Worm (Caenorhabditis elegans) whole organism, L2 larva: ENCODE measurements around the gene F36A4.2.

ENCODE experiments used
- C34F6.9 ChIP-seq: fragments of 150-350 bp; optimal IDR thresholded peaks from 2 replicates; lab custom pipeline; 2014; ENCODE audit warnings: missing biosample characterization, missing genetic modification characterization
- F13H6.1 ChIP-seq: sonication (generic microtip); optimal IDR thresholded peaks from 2 replicates; lab custom pipeline; 2016; ENCODE audit warnings: missing genetic modification characterization, missing compliant biosample characterization
- Y55F3AM.14 ChIP-seq: fragments of 200-800 bp; sonication (Bioruptor generic); optimal IDR thresholded peaks from 2 replicates; lab custom pipeline; 2018; ENCODE audit warnings: mild to moderate bottlenecking, missing genetic modification characterization, missing compliant biosample characterization
- ZK546.5 ChIP-seq: sonication (generic microtip); optimal IDR thresholded peaks from 2 replicates; lab custom pipeline; 2017; ENCODE audit warnings: missing biosample characterization, missing genetic modification characterization
- ama-1 ChIP-seq: fragments of 150-350 bp; optimal IDR thresholded peaks from 2 replicates; lab custom pipeline; 2018; ENCODE audit warnings: inconsistent platforms
- blmp-1 ChIP-seq: sonication (generic microtip); optimal IDR thresholded peaks from 2 replicates; lab custom pipeline; 2017; ENCODE audit warnings: missing genetic modification characterization, mild to moderate bottlenecking, missing compliant biosample characterization, antibody characterized with exemption, moderate library complexity; ENCODE audit not compliant: insufficient read depth
- ceh-16 ChIP-seq: fragments of 150-350 bp; optimal IDR thresholded peaks from 2 replicates; lab custom pipeline; 2014; ENCODE audit warnings: missing biosample characterization, missing genetic modification characterization
- crh-2 ChIP-seq: sonication (generic microtip); optimal IDR thresholded peaks from 2 replicates; lab custom pipeline; 2017; ENCODE audit warnings: missing biosample characterization, missing genetic modification characterization
- dmd-4 ChIP-seq: sonication (generic microtip); optimal IDR thresholded peaks from 2 replicates; lab custom pipeline; 2017; ENCODE audit warnings: missing biosample characterization, missing genetic modification characterization
- elt-3 ChIP-seq: sonication (generic microtip); optimal IDR thresholded peaks from 2 replicates; lab custom pipeline; 2017; ENCODE audit warnings: missing biosample characterization, missing genetic modification characterization
- fos-1 ChIP-seq: fragments of 150-350 bp; optimal IDR thresholded peaks from 2 replicates; lab custom pipeline; 2014; ENCODE audit warnings: missing biosample characterization, missing genetic modification characterization
- lin-11 ChIP-seq: fragments of 150-350 bp; sonication (generic microtip); optimal IDR thresholded peaks from 2 replicates; lab custom pipeline; 2014; ENCODE audit warnings: missing biosample characterization, missing genetic modification characterization, inconsistent platforms, mixed read lengths
- lin-13 ChIP-seq: fragments of 150-350 bp; optimal IDR thresholded peaks from 2 replicates; lab custom pipeline; 2014; ENCODE audit warnings: missing biosample characterization, missing genetic modification reagents, missing genetic modification characterization
- lin-39 ChIP-seq: fragments of 150-350 bp; optimal IDR thresholded peaks from 2 replicates; lab custom pipeline; 2014; ENCODE audit warnings: missing biosample characterization, missing genetic modification reagents, missing genetic modification characterization
- mdl-1 ChIP-seq, 2 experiments: fragments of 150-350 bp in 1 of 2; sonication (generic microtip) in 1 of 2; optimal IDR thresholded peaks; 2 replicates each; lab custom pipeline; 2017; ENCODE audit warnings: missing biosample characterization in 2 of 2, missing genetic modification characterization in 2 of 2
- nhr-10 ChIP-seq: sonication (generic microtip); optimal IDR thresholded peaks from 2 replicates; lab custom pipeline; 2017; ENCODE audit warnings: missing biosample characterization, missing genetic modification characterization
- nhr-12 ChIP-seq: fragments of 150-350 bp; optimal IDR thresholded peaks from 2 replicates; lab custom pipeline; 2014; ENCODE audit warnings: missing biosample characterization, missing genetic modification characterization
- nhr-129 ChIP-seq: fragments of 150-350 bp; optimal IDR thresholded peaks from 2 replicates; lab custom pipeline; 2014; ENCODE audit warnings: missing biosample characterization, missing genetic modification characterization
- nhr-21 ChIP-seq: fragments of 150-350 bp; optimal IDR thresholded peaks from 2 replicates; lab custom pipeline; 2014; ENCODE audit warnings: missing biosample characterization, missing genetic modification characterization
- nhr-23 ChIP-seq: fragments of 150-350 bp; optimal IDR thresholded peaks from 2 replicates; lab custom pipeline; 2014; ENCODE audit warnings: missing biosample characterization, missing genetic modification reagents, missing genetic modification characterization
- nhr-237 ChIP-seq: fragments of 150-350 bp; optimal IDR thresholded peaks from 2 replicates; lab custom pipeline; 2014; ENCODE audit warnings: missing biosample characterization, missing genetic modification characterization
- nhr-25 ChIP-seq: fragments of 150-350 bp; sonication (generic microtip); optimal IDR thresholded peaks from 3 replicates; lab custom pipeline; 2014; ENCODE audit warnings: missing biosample characterization, missing genetic modification characterization
- nhr-6 ChIP-seq: fragments of 150-350 bp; optimal IDR thresholded peaks from 2 replicates; lab custom pipeline; 2014; ENCODE audit warnings: missing biosample characterization, missing genetic modification characterization
- sem-4 ChIP-seq: fragments of 150-350 bp; optimal IDR thresholded peaks from 2 replicates; lab custom pipeline; 2014; ENCODE audit warnings: missing biosample characterization, missing genetic modification reagents, missing genetic modification characterization
- skn-1 ChIP-seq: sonication (generic microtip); optimal IDR thresholded peaks from 2 replicates; lab custom pipeline; 2017; ENCODE audit warnings: missing biosample characterization, missing genetic modification characterization
- sma-3 ChIP-seq: sonication (generic microtip); optimal IDR thresholded peaks from 2 replicates; lab custom pipeline; 2016; ENCODE audit warnings: missing genetic modification reagents, missing genetic modification characterization, missing compliant biosample characterization
- sma-9 ChIP-seq, 2 experiments: fragments of 150-350 bp in 1 of 2; sonication (generic microtip) in 1 of 2; optimal IDR thresholded peaks; 2 replicates each; lab custom pipeline; 2014 to 2016; ENCODE audit warnings: missing genetic modification characterization in 2 of 2, mild to moderate bottlenecking in 1 of 2, missing biosample characterization in 1 of 2, missing compliant biosample characterization in 1 of 2, missing genetic modification reagents in 1 of 2, moderate library complexity in 1 of 2
- snpc-4 ChIP-seq: fragments of 150-350 bp; optimal IDR thresholded peaks from 2 replicates; lab custom pipeline; 2014; ENCODE audit warnings: missing biosample characterization, missing genetic modification characterization
- unc-62 ChIP-seq: fragments of 150-350 bp; optimal IDR thresholded peaks from 2 replicates; lab custom pipeline; 2014; ENCODE audit warnings: missing biosample characterization, missing genetic modification reagents, missing genetic modification characterization
- zag-1 ChIP-seq: fragments of 150-350 bp; optimal IDR thresholded peaks from 2 replicates; lab custom pipeline; 2014; ENCODE audit warnings: missing biosample characterization, missing genetic modification characterization
- ztf-11 ChIP-seq: sonication (generic microtip); optimal IDR thresholded peaks from 2 replicates; lab custom pipeline; 2017; ENCODE audit warnings: missing biosample characterization, missing genetic modification characterization

Gene F36A4.2

ce11 chrIV:4247334-4247733 is 23.7 kb upstream of the F36A4.2 start (continued):
- TF ChIP-seq sma-9 (GFP tag; optimal IDR thresholded peaks at IDR 0.05; lab: Kevin White, UChicago) (peak; percentile 66), sma-9 (tag; optimal IDR thresholded peaks at IDR 0.05; lab: Kevin White, UChicago) (no peak), nhr-25 (tag; lab: Kevin White, UChicago) (peak; percentile 33), elt-3 (tag; lab: Kevin White, UChicago) (no peak), crh-2 (peak; percentile 11), ztf-11 (tag; lab: Kevin White, UChicago) (no peak), nhr-12 (tag; lab: Kevin White, UChicago) (no peak), C34F6.9 (tag; lab: Kevin White, UChicago) (peak; percentile 51), sma-3 (peak; percentile 20), nhr-21 (tag; lab: Kevin White, UChicago) (peak; percentile 40), unc-62 (GFP tag; lab: Kevin White, UChicago) (no peak), ZK546.5 (tag; lab: Kevin White, UChicago) (no peak), skn-1 (tag; lab: Kevin White, UChicago) (no peak), ama-1 (lab: Kevin White, UChicago) (no peak), ceh-16 (tag; lab: Kevin White, UChicago) (no peak), lin-11 (tag; lab: Kevin White, UChicago) (peak; percentile 19)

- TF ChIP-seq mdl-1 (tag; optimal IDR thresholded peaks at IDR 0.05; lab: Kevin White, UChicago) (no peak), dmd-4 (tag; lab: Kevin White, UChicago) (no peak), nhr-21 (tag; lab: Kevin White, UChicago) (no peak), nhr-10 (tag; lab: Kevin White, UChicago) (no peak), blmp-1 (tag; lab: Kevin White, UChicago) (no peak), nhr-23 (tag; lab: Kevin White, UChicago) (no peak), Y55F3AM.14 (GFP tag; lab: Kevin White, UChicago) (no peak), nhr-6 (no peak), nhr-237 (tag; lab: Kevin White, UChicago) (no peak), nhr-12 (tag; lab: Kevin White, UChicago) (no peak), zag-1 (tag; lab: Kevin White, UChicago) (no peak), lin-11 (tag; lab: Kevin White, UChicago) (no peak), lin-13 (GFP tag; lab: Kevin White, UChicago) (no peak), ZK546.5 (tag; lab: Kevin White, UChicago) (no peak)
These were observed 23.3 kb upstream of the F36A4.2 start, which contains the start of gene ama-1 for ce11 chrIV:4247770-4248169. Gene ama-1 (plus strand): TSS chrIV:4248070.

ce11 chrIV:4254989-4255582 is 15.9 kb upstream of the F36A4.2 start:
- TF ChIP-seq sma-3 (no peak), C34F6.9 (tag; lab: Kevin White, UChicago) (no peak), nhr-21 (tag; lab: Kevin White, UChicago) (no peak), mdl-1 (tag; optimal IDR thresholded peaks at IDR 0.05; lab: Kevin White, UChicago) (no peak), ama-1 (lab: Kevin White, UChicago) (no peak), nhr-23 (tag; lab: Kevin White, UChicago) (no peak), zag-1 (tag; lab: Kevin White, UChicago) (no peak), sem-4 (tag; lab: Kevin White, UChicago) (no peak), lin-39 (tag; lab: Kevin White, UChicago) (no peak), F13H6.1 (no peak), skn-1 (tag; lab: Kevin White, UChicago) (no peak), unc-62 (GFP tag; lab: Kevin White, UChicago) (no peak), elt-3 (tag; lab: Kevin White, UChicago) (no peak), lin-11 (tag; lab: Kevin White, UChicago) (no peak), blmp-1 (tag; lab: Kevin White, UChicago) (no peak), snpc-4 (no peak), ztf-11 (tag; lab: Kevin White, UChicago) (no peak), nhr-129 (tag; lab: Kevin White, UChicago) (no peak), nhr-12 (tag; lab: Kevin White, UChicago) (no peak)

- TF ChIP-seq nhr-25 (tag; lab: Kevin White, UChicago), result no peak
- peak; percentile 78 for TF ChIP-seq fos-1 (tag; lab: Kevin White, UChicago)
- no peak for TF ChIP-seq lin-39 (tag; lab: Kevin White, UChicago)
- TF ChIP-seq, all 48 proteins: peak for 1
These were observed 11.6 kb upstream of the F36A4.2 start for ce11 chrIV:4259433-4259832.
